Fruit fly (Drosophila melanogaster) S2 (cell line): ENCODE data around the gene Ppat-Dpck.

Experiments used
- CG8478 ChIP-seq: fragments of >200 bp; optimal IDR thresholded peaks from 2 replicates; lab custom pipeline; 2018
- CTCF ChIP-seq, 2 experiments: fragments of >200 bp; optimal IDR thresholded peaks; 2 replicates each; lab custom pipeline; 2018

dm6 chr3L:5753605-5754365 is 14.8 kb downstream of the Ppat-Dpck start:
- TF ChIP-seq CG8478 (lab: Kevin White, UChicago) (no peak), CTCF (optimal IDR thresholded peaks at IDR 0.05; lab: Kevin White, UChicago) (no peak)
